Worm (Caenorhabditis elegans) whole organism, mixed stage, embryonic: ENCODE data around the gene cyn-13.

Experiments
- bed-3 ChIP-seq: fragments of 200-800 bp; sonication (Bioruptor generic); optimal IDR thresholded peaks from 3 replicates; lab custom pipeline; 2018; ENCODE audit warnings: mild to moderate bottlenecking, missing genetic modification characterization, moderate library complexity, missing compliant biosample characterization
- lin-13 ChIP-seq: fragments of 150-350 bp; optimal IDR thresholded peaks from 2 replicates; lab custom pipeline; 2014; ENCODE audit warnings: missing biosample characterization, missing genetic modification characterization
- mls-2 ChIP-seq: sonication (generic microtip); optimal IDR thresholded peaks from 2 replicates; lab custom pipeline; 2016; ENCODE audit warnings: mild to moderate bottlenecking, missing genetic modification characterization, moderate library complexity, missing compliant biosample characterization
- snpc-4 ChIP-seq: fragments of 150-350 bp; optimal IDR thresholded peaks from 2 replicates; lab custom pipeline; 2014; ENCODE audit warnings: missing biosample characterization, missing genetic modification characterization

- no peak for TF ChIP-seq mls-2 (tag; lab: Kevin White, UChicago)
- TF ChIP-seq bed-3, result no peak
- no peak for TF ChIP-seq snpc-4 (tag; lab: Kevin White, UChicago)
- no peak for TF ChIP-seq lin-13 (tag; lab: Kevin White, UChicago)
These were observed 12.1 kb downstream of the cyn-13 start for ce11 chrIV:17104157-17104872.
